Worm (Caenorhabditis elegans): ENCODE data around the gene Y53G8AM.6.

ce11 chrIII:3253043-3253442 lies 6.5 kb downstream of the Y53G8AM.6 start, which contains the start of gene Y53G8AL.3:
- TF ChIP-seq nhr-12 (tag; optimal IDR thresholded peaks at IDR 0.05) (no peak), pqm-1 (tag; optimal IDR thresholded peaks at IDR 0.05) (no peak), snpc-4 (tag; optimal IDR thresholded peaks at IDR 0.05) (no peak), unc-62 (GFP tag; optimal IDR thresholded peaks at IDR 0.05) (no peak), ceh-82 (tag; optimal IDR thresholded peaks at IDR 0.05) (no peak), sea-2 (GFP tag; optimal IDR thresholded peaks at IDR 0.05) (no peak), lin-39 (tag; optimal IDR thresholded peaks at IDR 0.05) (no peak), egl-27 (tag; optimal IDR thresholded peaks at IDR 0.05) (no peak), pha-4 (tag; optimal IDR thresholded peaks at IDR 0.05) (no peak), nhr-237 (tag; optimal IDR thresholded peaks at IDR 0.05) (no peak), nhr-23 (tag; optimal IDR thresholded peaks at IDR 0.05) (no peak)

Measured in whole organism, L3 larva.